Worm (Caenorhabditis elegans) whole organism, L1 larva: ENCODE results near the gene cyp-14A4.
A peak's percentile ranks its signal among the peaks of the same experiment; 100 is the strongest.

ENCODE experiments used
- C04F5.9 ChIP-seq: sonication (generic microtip); optimal IDR thresholded peaks from 2 replicates; lab custom pipeline; 2016; ENCODE audit warnings: missing genetic modification characterization, missing compliant biosample characterization
- C16A3.4 ChIP-seq: fragments of 150-350 bp; optimal IDR thresholded peaks from 2 replicates; lab custom pipeline; 2014; ENCODE audit warnings: missing biosample characterization, missing genetic modification characterization
- C34B4.2 ChIP-seq: sonication (generic microtip); optimal IDR thresholded peaks from 2 replicates; lab custom pipeline; 2017; ENCODE audit warnings: mild to moderate bottlenecking, missing genetic modification characterization, missing compliant biosample characterization
- F16B12.6 ChIP-seq: fragments of 150-350 bp; optimal IDR thresholded peaks from 2 replicates; lab custom pipeline; 2014; ENCODE audit warnings: missing biosample characterization, missing genetic modification characterization
- Y116A8C.19 ChIP-seq: sonication (generic microtip); optimal IDR thresholded peaks from 2 replicates; lab custom pipeline; 2016; ENCODE audit warnings: missing compliant biosample characterization, missing genetic modification characterization, borderline replicate concordance
- aha-1 ChIP-seq: fragments of 150-350 bp; optimal IDR thresholded peaks from 2 replicates; lab custom pipeline; 2014; ENCODE audit warnings: missing biosample characterization, missing genetic modification characterization
- alr-1 ChIP-seq: fragments of 200-800 bp; sonication (Bioruptor generic); optimal IDR thresholded peaks from 2 replicates; lab custom pipeline; 2018; ENCODE audit warnings: borderline replicate concordance, mild to moderate bottlenecking, missing genetic modification characterization, missing compliant biosample characterization
- aly-2 ChIP-seq: fragments of 150-350 bp; optimal IDR thresholded peaks from 2 replicates; lab custom pipeline; 2014; ENCODE audit warnings: missing biosample characterization, missing genetic modification characterization
- ceh-63 ChIP-seq: fragments of 200-800 bp; sonication (Bioruptor generic); optimal IDR thresholded peaks from 2 replicates; lab custom pipeline; 2018; ENCODE audit warnings: mild to moderate bottlenecking, missing genetic modification characterization, missing compliant biosample characterization
- ceh-8 ChIP-seq: fragments of 200-800 bp; sonication (Bioruptor generic); optimal IDR thresholded peaks from 2 replicates; lab custom pipeline; 2018; ENCODE audit warnings: mild to moderate bottlenecking, missing genetic modification characterization, moderate library complexity, missing compliant biosample characterization
- ces-1 ChIP-seq: fragments of 150-350 bp; optimal IDR thresholded peaks from 2 replicates; lab custom pipeline; 2014; ENCODE audit warnings: missing biosample characterization, missing genetic modification reagents, missing genetic modification characterization
- efl-1 ChIP-seq, 4 experiments: fragments of 150-350 bp; optimal IDR thresholded peaks in 3 of 4; peaks in 1 of 4; 1 replicate in 1 of 4; 2 replicates in 3 of 4; lab custom pipeline; 2014; ENCODE audit warnings: missing biosample characterization in 2 of 4, missing genetic modification characterization in 2 of 4, missing genetic modification reagents in 2 of 4
- efl-3 ChIP-seq: fragments of 200-800 bp; sonication (Bioruptor generic); optimal IDR thresholded peaks from 2 replicates; lab custom pipeline; 2018; ENCODE audit warnings: mild to moderate bottlenecking, missing genetic modification characterization, missing compliant biosample characterization
- elt-3 ChIP-seq, 6 experiments: fragments of 150-350 bp in 1 of 6; sonication (generic microtip); optimal IDR thresholded peaks; 2 replicates each; lab custom pipeline; 2017 to 2018; ENCODE audit warnings: missing biosample characterization in 6 of 6, missing genetic modification characterization in 6 of 6, inconsistent platforms in 1 of 6
- ets-5 ChIP-seq: fragments of 200-800 bp; sonication (Bioruptor generic); IDR thresholded peaks from 2 replicates; pipeline ENCODE4 v1.3.6; 2022; ENCODE audit warnings: missing genetic modification characterization, missing compliant biosample characterization
- fkh-10 ChIP-seq: sonication (generic microtip); optimal IDR thresholded peaks from 2 replicates; lab custom pipeline; 2017; ENCODE audit warnings: missing biosample characterization, missing genetic modification reagents, missing genetic modification characterization
- fkh-4 ChIP-seq: sonication (generic microtip); optimal IDR thresholded peaks from 2 replicates; lab custom pipeline; 2016; ENCODE audit warnings: missing compliant biosample characterization, missing genetic modification characterization, borderline replicate concordance
- fos-1 ChIP-seq: fragments of 150-350 bp; optimal IDR thresholded peaks from 2 replicates; lab custom pipeline; 2014; ENCODE audit warnings: missing biosample characterization, missing genetic modification characterization
- hlh-17 ChIP-seq: fragments of 200-800 bp; sonication (Bioruptor generic); optimal IDR thresholded peaks from 2 replicates; lab custom pipeline; 2018; ENCODE audit warnings: missing genetic modification characterization, mild to moderate bottlenecking, missing compliant biosample characterization, moderate library complexity, borderline replicate concordance
- hlh-4 ChIP-seq: sonication (generic microtip); optimal IDR thresholded peaks from 2 replicates; lab custom pipeline; 2016; ENCODE audit warnings: mild to moderate bottlenecking, missing genetic modification characterization, missing compliant biosample characterization
- hpl-2 ChIP-seq: fragments of 150-350 bp; optimal IDR thresholded peaks from 2 replicates; lab custom pipeline; 2014; ENCODE audit warnings: missing biosample characterization, missing genetic modification reagents, missing genetic modification characterization
- irx-1 ChIP-seq: sonication (generic microtip); optimal IDR thresholded peaks from 2 replicates; lab custom pipeline; 2016; ENCODE audit warnings: missing genetic modification characterization, missing compliant biosample characterization
- isw-1 ChIP-seq: fragments of 200-800 bp; sonication (Bioruptor generic); IDR thresholded peaks from 2 replicates; pipeline ENCODE4 v1.3.6; 2022; ENCODE audit warnings: missing genetic modification characterization, missing compliant biosample characterization
- lin-13 ChIP-seq: fragments of 150-350 bp; optimal IDR thresholded peaks from 2 replicates; lab custom pipeline; 2014; ENCODE audit warnings: missing biosample characterization, missing genetic modification reagents, missing genetic modification characterization
- lin-14 ChIP-seq: fragments of 200-800 bp; sonication (Bioruptor generic); optimal IDR thresholded peaks from 2 replicates; lab custom pipeline; 2018; ENCODE audit warnings: mild to moderate bottlenecking, missing genetic modification characterization, moderate library complexity, missing compliant biosample characterization
- lin-15B ChIP-seq: fragments of 150-350 bp; sonication (generic microtip); optimal IDR thresholded peaks from 3 replicates; lab custom pipeline; 2014; ENCODE audit warnings: missing biosample characterization, missing genetic modification characterization
- lin-35 ChIP-seq, 2 experiments: fragments of 150-350 bp; optimal IDR thresholded peaks; 2 replicates each; lab custom pipeline; 2014; ENCODE audit warnings: missing biosample characterization in 2 of 2, missing genetic modification characterization in 2 of 2, missing genetic modification reagents in 2 of 2
- lsy-2 ChIP-seq, 2 experiments: fragments of 150-350 bp; optimal IDR thresholded peaks; 2 replicates each; lab custom pipeline; 2014; ENCODE audit warnings: missing biosample characterization in 2 of 2, missing genetic modification characterization in 2 of 2
- mdl-1 ChIP-seq, 2 experiments: fragments of 150-350 bp; optimal IDR thresholded peaks; 2 replicates each; lab custom pipeline; 2014 to 2017; ENCODE audit warnings: missing biosample characterization in 2 of 2, missing genetic modification characterization in 2 of 2, inconsistent platforms in 1 of 2
- mep-1 ChIP-seq: fragments of 150-350 bp; optimal IDR thresholded peaks from 2 replicates; lab custom pipeline; 2014; ENCODE audit warnings: missing biosample characterization, missing genetic modification characterization
- nhr-11 ChIP-seq: fragments of 150-350 bp; optimal IDR thresholded peaks from 2 replicates; lab custom pipeline; 2014; ENCODE audit warnings: missing biosample characterization, missing genetic modification characterization
- nhr-12 ChIP-seq: sonication (generic microtip); optimal IDR thresholded peaks from 2 replicates; lab custom pipeline; 2017; ENCODE audit warnings: missing biosample characterization, missing genetic modification characterization
- nhr-237 ChIP-seq: fragments of 150-350 bp; optimal IDR thresholded peaks from 2 replicates; lab custom pipeline; 2014; ENCODE audit warnings: missing biosample characterization, missing genetic modification characterization
- nhr-28 ChIP-seq: fragments of 150-350 bp; optimal IDR thresholded peaks from 2 replicates; lab custom pipeline; 2014; ENCODE audit warnings: missing biosample characterization, missing genetic modification characterization
- nhr-71 ChIP-seq: sonication (generic microtip); optimal IDR thresholded peaks from 2 replicates; lab custom pipeline; 2016; ENCODE audit warnings: mild to moderate bottlenecking, missing genetic modification characterization, moderate library complexity, missing compliant biosample characterization
- nhr-77 ChIP-seq: fragments of 150-350 bp; optimal IDR thresholded peaks from 2 replicates; lab custom pipeline; 2014; ENCODE audit warnings: missing biosample characterization, missing genetic modification characterization
- nhr-84 ChIP-seq: sonication (generic microtip); optimal IDR thresholded peaks from 2 replicates; lab custom pipeline; 2017; ENCODE audit warnings: missing biosample characterization, missing genetic modification characterization
- pqm-1 ChIP-seq: sonication (generic microtip); optimal IDR thresholded peaks from 3 replicates; lab custom pipeline; 2017; ENCODE audit warnings: missing biosample characterization, missing genetic modification characterization
- snu-23 ChIP-seq: sonication (generic microtip); optimal IDR thresholded peaks from 2 replicates; lab custom pipeline; 2016; ENCODE audit warnings: missing genetic modification characterization, missing compliant biosample characterization
- sup-37 ChIP-seq: fragments of 200-800 bp; sonication (Bioruptor generic); optimal IDR thresholded peaks from 2 replicates; lab custom pipeline; 2018; ENCODE audit warnings: mild to moderate bottlenecking, missing genetic modification characterization, missing compliant biosample characterization
- swsn-7 ChIP-seq: sonication (generic microtip); optimal IDR thresholded peaks from 2 replicates; lab custom pipeline; 2016; ENCODE audit warnings: missing genetic modification characterization, missing compliant biosample characterization
- tbx-2 ChIP-seq: sonication (generic microtip); optimal IDR thresholded peaks from 2 replicates; lab custom pipeline; 2016; ENCODE audit warnings: missing genetic modification characterization, missing compliant biosample characterization
- unc-130 ChIP-seq: fragments of 150-350 bp; optimal IDR thresholded peaks from 2 replicates; lab custom pipeline; 2017; ENCODE audit warnings: missing biosample characterization, missing genetic modification characterization, inconsistent platforms
- unc-62 ChIP-seq: fragments of 150-350 bp; optimal IDR thresholded peaks from 2 replicates; lab custom pipeline; 2014; ENCODE audit warnings: missing biosample characterization, missing genetic modification reagents, missing genetic modification characterization
- unc-86 ChIP-seq: sonication (generic microtip); optimal IDR thresholded peaks from 2 replicates; lab custom pipeline; 2016; ENCODE audit warnings: missing genetic modification characterization, missing compliant biosample characterization
- unc-98 ChIP-seq: fragments of 200-800 bp; sonication (Bioruptor generic); IDR thresholded peaks from 2 replicates; pipeline ENCODE4 v1.3.6; 2022; ENCODE audit warnings: missing genetic modification characterization, missing compliant biosample characterization
- vab-15 ChIP-seq: sonication (generic microtip); optimal IDR thresholded peaks from 2 replicates; lab custom pipeline; 2017; ENCODE audit warnings: missing genotype, mild to moderate bottlenecking, missing genetic modification characterization, missing compliant biosample characterization
- xbp-1 ChIP-seq: sonication (generic microtip); optimal IDR thresholded peaks from 2 replicates; lab custom pipeline; 2016; ENCODE audit warnings: missing genetic modification characterization, missing compliant biosample characterization
- zag-1 ChIP-seq: fragments of 150-350 bp; optimal IDR thresholded peaks from 2 replicates; lab custom pipeline; 2014; ENCODE audit warnings: missing biosample characterization, missing genetic modification characterization
- zip-4 ChIP-seq: fragments of 200-800 bp; sonication (Bioruptor generic); optimal IDR thresholded peaks from 2 replicates; lab custom pipeline; 2018; ENCODE audit warnings: mild to moderate bottlenecking, missing genetic modification characterization, moderate library complexity, missing compliant biosample characterization
- ztf-4 ChIP-seq: fragments of 150-350 bp; optimal IDR thresholded peaks from 2 replicates; lab custom pipeline; 2014; ENCODE audit warnings: missing biosample characterization, missing genetic modification characterization

cyp-14A4 gene

ce11 chrX:13322886-13323285 is 38.9 kb upstream of the cyp-14A4 start, which contains the start of gene F46G10.2 (continued):
- TF ChIP-seq ets-5 (GFP tag; lab: Robert Waterston, UW) (no peak), nhr-77 (tag; lab: Kevin White, UChicago) (no peak), lin-14 (GFP tag; lab: Kevin White, UChicago) (no peak), lin-35 (GFP tag; optimal IDR thresholded peaks at IDR 0.05; lab: Kevin White, UChicago) (peak in 1 of 2 experiments; percentile 16), ceh-8 (GFP tag; lab: Kevin White, UChicago) (no peak)
- TF ChIP-seq, all 84 proteins: peak for 7

ce11 chrX:13320575-13320974 is 36.6 kb upstream of the cyp-14A4 start:
- TF ChIP-seq ztf-4 (tag; lab: Kevin White, UChicago) (peak; percentile 28), ces-1 (no peak), tbx-2 (tag; lab: Kevin White, UChicago) (peak; percentile 23), mep-1 (tag; lab: Kevin White, UChicago) (peak; percentile 41), lin-15B (tag; lab: Kevin White, UChicago) (no peak), aha-1 (no peak), hpl-2 (GFP tag; lab: Kevin White, UChicago) (no peak), ceh-63 (no peak), sup-37 (GFP tag; lab: Kevin White, UChicago) (no peak), fos-1 (tag; lab: Kevin White, UChicago) (no peak), nhr-71 (tag; lab: Kevin White, UChicago) (peak; percentile 79), C34B4.2 (no peak), alr-1 (no peak), hlh-17 (GFP tag; lab: Kevin White, UChicago) (no peak), nhr-11 (tag; lab: Kevin White, UChicago) (no peak), lsy-2 (tag; optimal IDR thresholded peaks at IDR 0.05; lab: Kevin White, UChicago) (peak; percentile 25 to 59), aly-2 (tag; lab: Kevin White, UChicago) (no peak), elt-3 (tag; optimal IDR thresholded peaks at IDR 0.05; lab: Kevin White, UChicago) (peak in 5 of 6 experiments; percentile 57 to 90 (median 77)), irx-1 (no peak), lin-13 (peak; percentile 30), nhr-77 (tag; lab: Kevin White, UChicago) (no peak), F16B12.6 (tag; lab: Kevin White, UChicago) (no peak), unc-130 (tag; lab: Kevin White, UChicago) (no peak), C16A3.4 (tag; lab: Kevin White, UChicago) (peak; percentile 55), isw-1 (no peak), unc-86 (no peak), mdl-1 (tag; optimal IDR thresholded peaks at IDR 0.05; lab: Kevin White, UChicago) (no peak), Y116A8C.19 (tag; lab: Kevin White, UChicago) (no peak), zag-1 (no peak), fkh-4 (tag; lab: Kevin White, UChicago) (no peak), lin-35 (GFP tag; optimal IDR thresholded peaks at IDR 0.05; lab: Kevin White, UChicago) (peak in 1 of 2 experiments; percentile 53), C04F5.9 (tag; lab: Kevin White, UChicago) (no peak), fkh-10 (GFP tag; lab: Kevin White, UChicago) (no peak), vab-15 (peak; percentile 36), pqm-1 (tag; lab: Kevin White, UChicago) (no peak), nhr-237 (tag; lab: Kevin White, UChicago) (no peak), unc-62 (GFP tag; lab: Kevin White, UChicago) (no peak), unc-98 (GFP tag; lab: Robert Waterston, UW) (no peak), nhr-84 (tag; lab: Kevin White, UChicago) (no peak), efl-1 (optimal IDR thresholded peaks at IDR 0.05; lab: Kevin White, UChicago) (no peak), efl-1 (GFP tag; optimal IDR thresholded peaks at IDR 0.05 in 1 of 2; lab: Kevin White, UChicago) (no peak), efl-3 (GFP tag; lab: Kevin White, UChicago) (no peak), snu-23 (peak; percentile 71), nhr-12 (tag; lab: Kevin White, UChicago) (no peak), swsn-7 (tag; lab: Kevin White, UChicago) (peak; percentile 42), zip-4 (GFP tag; lab: Kevin White, UChicago) (no peak), nhr-28 (tag; lab: Kevin White, UChicago) (no peak), hlh-4 (tag; lab: Kevin White, UChicago) (no peak), lin-14 (GFP tag; lab: Kevin White, UChicago) (peak; percentile 75), xbp-1 (no peak)
